Fruit fly (Drosophila melanogaster): ENCODE measurements around the gene CheB38a.

Gene CheB38a

dm6 chr2L:20799991-20800897 lies 18.1 kb downstream of the CheB38a start (continued):
- TF ChIP-seq CG1602 (GFP tag; optimal IDR thresholded peaks at IDR 0.05) (peak; percentile 61), psq (GFP tag; optimal IDR thresholded peaks at IDR 0.05) (peak; percentile 73), Dip3 (GFP tag; optimal IDR thresholded peaks at IDR 0.05) (peak; percentile 81), chm (GFP tag; IDR thresholded peaks at IDR 0.05) (peak; percentile 66; the same call in 1 of the 2 replicates), CG4404 (GFP tag; IDR thresholded peaks at IDR 0.05) (peak; percentile 72), Neu2 (GFP tag; optimal IDR thresholded peaks at IDR 0.05; ENCODE audit: borderline replicate concordance) (peak; percentile 55), Jarid2 (GFP tag; optimal IDR thresholded peaks at IDR 0.05) (peak; percentile 3), bbx (GFP tag; IDR thresholded peaks at IDR 0.05; ENCODE audit: partially characterized antibody) (0 out of 2 replicates have a peak, but pooled peaks have one; percentile 17), sim (GFP tag; IDR thresholded peaks at IDR 0.05) (no peak; the same call in 1 of the 2 replicates), slp2 (GFP tag; optimal IDR thresholded peaks at IDR 0.05) (peak; percentile 40), Blimp-1 (GFP tag; optimal IDR thresholded peaks at IDR 0.05) (peak; percentile 45), Hmr (GFP tag; optimal IDR thresholded peaks at IDR 0.05) (peak; percentile 92), usp (GFP tag; optimal IDR thresholded peaks at IDR 0.05) (no peak), CG17361 (GFP tag; IDR thresholded peaks at IDR 0.05) (peak; percentile 60; the same call in 2 of the 3 replicates), Abd-B (GFP tag; optimal IDR thresholded peaks at IDR 0.05) (peak; percentile 68), CG4617 (GFP tag; optimal IDR thresholded peaks at IDR 0.05; ENCODE audit: borderline replicate concordance) (no peak), fru (optimal IDR thresholded peaks at IDR 0.05) (no peak), CG12071 (GFP tag; optimal IDR thresholded peaks at IDR 0.05) (peak; percentile 77), CG1603 (tag; optimal IDR thresholded peaks at IDR 0.05) (peak; percentile 77), vfl (GFP tag; optimal IDR thresholded peaks at IDR 0.05) (peak; percentile 69), CG2120 (GFP tag; optimal IDR thresholded peaks at IDR 0.05) (peak; percentile 94), Dref (GFP tag; IDR thresholded peaks at IDR 0.05) (no peak), shn (GFP tag; optimal IDR thresholded peaks at IDR 0.05) (peak; percentile 56), CG11085 (GFP tag; IDR thresholded peaks at IDR 0.05) (peak; percentile 69), prd (optimal IDR thresholded peaks at IDR 0.05) (no peak), prd (GFP tag; IDR thresholded peaks at IDR 0.05) (peak; percentile 80), pho (GFP tag; optimal IDR thresholded peaks at IDR 0.05) (peak; percentile 80), Ets65A (GFP tag) (peak; percentile 96), Mrtf (GFP tag; IDR thresholded peaks at IDR 0.05) (peak; percentile 69; the same call in 2 of the 3 replicates), emc (GFP tag; optimal IDR thresholded peaks at IDR 0.05) (peak; percentile 60), CTCF (GFP tag; optimal IDR thresholded peaks at IDR 0.05) (no peak), dmrt11E (tag; optimal IDR thresholded peaks at IDR 0.05) (peak; percentile 68), sug (tag; optimal IDR thresholded peaks at IDR 0.05) (peak; percentile 71), ewg (GFP tag; optimal IDR thresholded peaks at IDR 0.05) (peak; percentile 26), so (GFP tag; IDR thresholded peaks at IDR 0.05) (0 out of 3 replicates have a peak, but pooled peaks have one; percentile 70), ken (GFP tag; IDR thresholded peaks at IDR 0.05) (peak; percentile 35; the same call in 1 of the 3 replicates), Fer2 (tag; optimal IDR thresholded peaks at IDR 0.05) (peak; percentile 63), mam (GFP tag; optimal IDR thresholded peaks at IDR 0.05) (peak; percentile 89), sens (GFP tag) (peak; percentile 93), twi (tag; optimal IDR thresholded peaks at IDR 0.05) (no peak), CG14441 (GFP tag; IDR thresholded peaks at IDR 0.05) (peak; percentile 70), cg (GFP tag; optimal IDR thresholded peaks at IDR 0.05) (peak; percentile 44), CG2712 (tag; optimal IDR thresholded peaks at IDR 0.05) (peak; percentile 77), Tbp (GFP tag; optimal IDR thresholded peaks at IDR 0.05) (no peak), CG11456 (GFP tag; IDR thresholded peaks at IDR 0.05) (peak; percentile 78), CG6254 (GFP tag; optimal IDR thresholded peaks at IDR 0.05) (peak; percentile 7), fd64A (GFP tag; optimal IDR thresholded peaks at IDR 0.05) (no peak), CG11696 (GFP tag; IDR thresholded peaks at IDR 0.05) (no peak), Stat92E (GFP tag; optimal IDR thresholded peaks at IDR 0.05) (no peak), chn (GFP tag; optimal IDR thresholded peaks at IDR 0.05) (peak; percentile 52)

Measured in whole organism, embryonic.